Fruit fly (Drosophila melanogaster): ENCODE measurements around the gene e.

- TF ChIP-seq Sp1 (GFP tag; optimal IDR thresholded peaks at IDR 0.05) (no peak), h (GFP tag; optimal IDR thresholded peaks at IDR 0.05) (no peak), foxo (GFP tag; optimal IDR thresholded peaks at IDR 0.05) (no peak), Jra (GFP tag; optimal IDR thresholded peaks at IDR 0.05) (no peak), br (GFP tag; optimal IDR thresholded peaks at IDR 0.05) (no peak)
Observed at dm6 chr3R:21192267-21192666, 44.7 kb downstream of the e start.

Data from whole organism, wandering third instar larva.